Fruit fly (Drosophila melanogaster): ENCODE results near the gene CG32374.

The CG32374 gene

dm6 chr3L:7528380-7529080 is 12.4 kb downstream of the CG32374 start, which contains the start of gene lqf (continued):
- TF ChIP-seq CG8290 (GFP tag; optimal IDR thresholded peaks at IDR 0.05), result no peak
- TF ChIP-seq CG8290 (tag; optimal IDR thresholded peaks at IDR 0.05), result no peak
- TF ChIP-seq CG12659 (GFP tag; optimal IDR thresholded peaks at IDR 0.05), result peak; percentile 46
- TF ChIP-seq CG2116 (GFP tag; optimal IDR thresholded peaks at IDR 0.05), result peak; percentile 88
- peak; percentile 69 for TF ChIP-seq CG17361 (GFP tag; IDR thresholded peaks at IDR 0.05)
- TF ChIP-seq H2.0 (GFP tag; IDR thresholded peaks at IDR 0.05), result no peak
- TF ChIP-seq CG4404 (GFP tag; IDR thresholded peaks at IDR 0.05), result no peak
- no peak for TF ChIP-seq Max (GFP tag; optimal IDR thresholded peaks at IDR 0.05)
- no peak for TF ChIP-seq kni (GFP tag; optimal IDR thresholded peaks at IDR 0.05)
- TF ChIP-seq seq (GFP tag; IDR thresholded peaks at IDR 0.05), result no peak
- TF ChIP-seq CG11696 (GFP tag; IDR thresholded peaks at IDR 0.05), result no peak
- TF ChIP-seq dmrt11E (tag; optimal IDR thresholded peaks at IDR 0.05), result peak; percentile 26
- peak; percentile 15 for TF ChIP-seq zen (tag; optimal IDR thresholded peaks at IDR 0.05)
- TF ChIP-seq CG6175 (GFP tag; IDR thresholded peaks at IDR 0.05), result no peak
- no peak for TF ChIP-seq ac (GFP tag; optimal IDR thresholded peaks at IDR 0.05)
- TF ChIP-seq Dp (GFP tag; optimal IDR thresholded peaks at IDR 0.05), result peak; percentile 77
- TF ChIP-seq Dip3 (GFP tag; optimal IDR thresholded peaks at IDR 0.05), result no peak
- no peak for TF ChIP-seq dimm (GFP tag; IDR thresholded peaks at IDR 0.05)
- peak; percentile 31 for TF ChIP-seq CG9797 (GFP tag; optimal IDR thresholded peaks at IDR 0.05)
- no peak for TF ChIP-seq luna (GFP tag; optimal IDR thresholded peaks at IDR 0.05)
- no peak for TF ChIP-seq unpg (GFP tag; optimal IDR thresholded peaks at IDR 0.05)
- no peak for TF ChIP-seq Pdp1 (GFP tag; optimal IDR thresholded peaks at IDR 0.05)
- no peak for TF ChIP-seq ranshi (GFP tag; IDR thresholded peaks at IDR 0.05)
- peak; percentile 7 for TF ChIP-seq nom (GFP tag; optimal IDR thresholded peaks at IDR 0.05)
- no peak for TF ChIP-seq Meics (GFP tag; optimal IDR thresholded peaks at IDR 0.05)
- peak; percentile 30 for TF ChIP-seq CG7556 (GFP tag; optimal IDR thresholded peaks at IDR 0.05)
- no peak for TF ChIP-seq Doc2 (GFP tag; IDR thresholded peaks at IDR 0.05)
- peak; percentile 77 for TF ChIP-seq Doc3 (GFP tag; IDR thresholded peaks at IDR 0.05; ENCODE audit: partially characterized antibody)
- peak; percentile 71 for TF ChIP-seq hbn (GFP tag; IDR thresholded peaks at IDR 0.05; ENCODE audit: partially characterized antibody)
- TF ChIP-seq HLH4C (GFP tag; IDR thresholded peaks at IDR 0.05; ENCODE audit: partially characterized antibody), result peak; percentile 80
- no peak for TF ChIP-seq CG3407 (GFP tag; optimal IDR thresholded peaks at IDR 0.05)
- no peak for TF ChIP-seq dmrt99B (tag; optimal IDR thresholded peaks at IDR 0.05)
- no peak for TF ChIP-seq lab (GFP tag; optimal IDR thresholded peaks at IDR 0.05)
- TF ChIP-seq Mes4 (GFP tag; optimal IDR thresholded peaks at IDR 0.05), result no peak
- TF ChIP-seq pita (GFP tag; optimal IDR thresholded peaks at IDR 0.05), result no peak
- no peak for TF ChIP-seq CG32767 (GFP tag; IDR thresholded peaks at IDR 0.05)
- peak; percentile 53 for TF ChIP-seq CG12391 (tag; optimal IDR thresholded peaks at IDR 0.05)
- no peak for TF ChIP-seq lbe (GFP tag; optimal IDR thresholded peaks at IDR 0.05)
- peak; percentile 72 for TF ChIP-seq tna (GFP tag; IDR thresholded peaks at IDR 0.05; ENCODE audit: partially characterized antibody)
- no peak for TF ChIP-seq CG1024 (GFP tag; IDR thresholded peaks at IDR 0.05)
- peak; percentile 43 for TF ChIP-seq Lhr (GFP tag; optimal IDR thresholded peaks at IDR 0.05)
- peak; percentile 78 for TF ChIP-seq unc-4 (GFP tag; IDR thresholded peaks at IDR 0.05; ENCODE audit: partially characterized antibody)
- TF ChIP-seq Scr (GFP tag; IDR thresholded peaks at IDR 0.05; ENCODE audit: partially characterized antibody), result peak; percentile 92
- peak; percentile 24; the same call in 1 of the 2 replicates for TF ChIP-seq Rfx (GFP tag; IDR thresholded peaks at IDR 0.05)
- TF ChIP-seq mirr (GFP tag; optimal IDR thresholded peaks at IDR 0.05), result no peak
- TF ChIP-seq CkIIα-i1 (GFP tag; IDR thresholded peaks at IDR 0.05), result no peak
- TF ChIP-seq az2 (GFP tag; optimal IDR thresholded peaks at IDR 0.05), result no peak
- no peak for TF ChIP-seq Spps (tag; optimal IDR thresholded peaks at IDR 0.05)
- peak; percentile 42 for TF ChIP-seq CG30020 (tag; optimal IDR thresholded peaks at IDR 0.05)

Data from whole organism, embryonic.